Fruit fly (Drosophila melanogaster) whole organism, embryonic: ENCODE data around the gene osk.

Source experiments
- ATbp ChIP-seq: fragments of 200-800 bp; sonication (Bioruptor generic); optimal IDR thresholded peaks from 2 replicates; lab custom pipeline; 2017; ENCODE audit warnings: missing biosample characterization, mild to moderate bottlenecking, missing genetic modification characterization, missing genetic modification reagents
- B-H2 ChIP-seq: fragments of 200-800 bp; sonication (Bioruptor generic); optimal IDR thresholded peaks from 2 replicates; lab custom pipeline; 2018; ENCODE audit warnings: missing biosample characterization, mild to moderate bottlenecking, missing genetic modification characterization
- CG10267 ChIP-seq: fragments of 200-800 bp; sonication (Bioruptor generic); optimal IDR thresholded peaks from 2 replicates; lab custom pipeline; 2018; ENCODE audit warnings: missing biosample characterization, mild to moderate bottlenecking, missing genetic modification characterization, moderate library complexity
- CG10431 ChIP-seq: fragments of 200-800 bp; sonication (Bioruptor generic); optimal IDR thresholded peaks from 3 replicates; lab custom pipeline; 2018; ENCODE audit warnings: missing biosample characterization, mild to moderate bottlenecking, missing genetic modification characterization
- CG10654 ChIP-seq: fragments of 200-800 bp; sonication (Bioruptor generic); optimal IDR thresholded peaks from 2 replicates; lab custom pipeline; 2016; ENCODE audit warnings: missing biosample characterization, missing genetic modification characterization
- CG11504 ChIP-seq: fragments of 200-800 bp; sonication (Bioruptor generic); optimal IDR thresholded peaks from 3 replicates; lab custom pipeline; 2019; ENCODE audit warnings: missing biosample characterization, mild to moderate bottlenecking, missing genetic modification characterization, moderate library complexity
- CG11560 ChIP-seq: fragments of 200-800 bp; sonication (Bioruptor generic); IDR thresholded peaks from 3 replicates; pipeline ENCODE4 v1.3.6; 2022; ENCODE audit warnings: missing biosample characterization, missing genetic modification characterization
- CG13296 ChIP-seq: fragments of 200-800 bp; sonication (Bioruptor generic); optimal IDR thresholded peaks from 3 replicates; lab custom pipeline; 2018; ENCODE audit warnings: missing biosample characterization, mild to moderate bottlenecking, missing genetic modification characterization
- CG13894 ChIP-seq: fragments of 200-800 bp; sonication (Bioruptor generic); optimal IDR thresholded peaks from 3 replicates; lab custom pipeline; 2018; ENCODE audit warnings: missing biosample characterization, mild to moderate bottlenecking, missing genetic modification characterization, moderate library complexity
- CG15073 ChIP-seq: fragments of 200-800 bp; sonication (Bioruptor generic); optimal IDR thresholded peaks from 2 replicates; lab custom pipeline; 2016; ENCODE audit warnings: missing biosample characterization, missing genetic modification characterization
- CG15514 ChIP-seq: fragments of 200-800 bp; sonication (Bioruptor generic); optimal IDR thresholded peaks from 3 replicates; lab custom pipeline; 2017; ENCODE audit warnings: missing biosample characterization, missing genetic modification characterization, mild to moderate bottlenecking, moderate library complexity, missing genetic modification reagents
- CG16813 ChIP-seq: fragments of 200-800 bp; sonication (Bioruptor generic); IDR thresholded peaks from 3 replicates; pipeline ENCODE4 v1.3.6; 2022; ENCODE audit warnings: missing biosample characterization, missing genetic modification characterization; ENCODE audit not compliant: partially characterized antibody
- CG4730 ChIP-seq: fragments of 200-800 bp; sonication (Bioruptor generic); IDR thresholded peaks from 2 replicates; pipeline ENCODE4 v1.3.6; 2022; ENCODE audit warnings: missing biosample characterization, missing genetic modification characterization
- CG6854 ChIP-seq: fragments of 200-800 bp; sonication (Bioruptor generic); optimal IDR thresholded peaks from 3 replicates; lab custom pipeline; 2017; ENCODE audit warnings: missing biosample characterization, mild to moderate bottlenecking, missing genetic modification characterization
- CoRest ChIP-seq: fragments of 200-800 bp; sonication (Bioruptor generic); optimal IDR thresholded peaks from 3 replicates; lab custom pipeline; 2018; ENCODE audit warnings: missing biosample characterization, mild to moderate bottlenecking, missing genetic modification characterization, moderate library complexity
- D19A ChIP-seq: fragments of 200-800 bp; optimal IDR thresholded peaks from 3 replicates; lab custom pipeline; 2019; ENCODE audit warnings: missing biosample characterization, mild to moderate bottlenecking, missing genetic modification characterization, moderate library complexity
- Drgx ChIP-seq: fragments of 200-800 bp; sonication (Bioruptor generic); IDR thresholded peaks from 2 replicates; pipeline ENCODE4 v1.3.6; 2022; ENCODE audit warnings: missing biosample characterization, missing genetic modification characterization
- HLH3B ChIP-seq: fragments of 200-800 bp; sonication (Bioruptor generic); IDR thresholded peaks from 2 replicates; pipeline ENCODE4 v1.3.6; 2022; ENCODE audit warnings: missing biosample characterization, missing genetic modification characterization
- Hr78 ChIP-seq, 2 experiments: fragments of 200-800 bp in 1 of 2; fragments of >200 bp in 1 of 2; sonication (Bioruptor generic) in 1 of 2; optimal IDR thresholded peaks; 2 replicates each; lab custom pipeline; 2017 to 2019; ENCODE audit warnings: missing biosample characterization in 2 of 2, missing genetic modification characterization in 2 of 2, mild to moderate bottlenecking in 1 of 2, moderate library complexity in 1 of 2
- MTF-1 ChIP-seq: fragments of 200-800 bp; sonication (Bioruptor generic); optimal IDR thresholded peaks from 2 replicates; lab custom pipeline; 2018; ENCODE audit warnings: missing biosample characterization, mild to moderate bottlenecking, missing genetic modification characterization, borderline replicate concordance
- Trl ChIP-seq, 3 experiments: fragments of >200 bp in 2 of 3; fragments of 200-800 bp in 1 of 3; sonication (Bioruptor generic) in 1 of 3; optimal IDR thresholded peaks; 2 replicates in 1 of 3; 3 replicates in 2 of 3; lab custom pipeline; 2016 to 2017; ENCODE audit warnings: missing biosample characterization in 1 of 3, missing genetic modification characterization in 1 of 3
- Usf ChIP-seq: fragments of 200-800 bp; sonication (Bioruptor generic); optimal IDR thresholded peaks from 2 replicates; lab custom pipeline; 2017; ENCODE audit warnings: missing genotype, missing biosample characterization, missing genetic modification characterization
- Xrp1 ChIP-seq: fragments of 200-800 bp; sonication (Bioruptor generic); IDR thresholded peaks from 2 replicates; pipeline ENCODE4 v1.3.6; 2022; ENCODE audit warnings: missing biosample characterization, missing genetic modification characterization
- YL-1 ChIP-seq: fragments of 200-800 bp; sonication (Bioruptor generic); optimal IDR thresholded peaks from 3 replicates; lab custom pipeline; 2017; ENCODE audit warnings: missing biosample characterization, mild to moderate bottlenecking, missing genetic modification characterization
- ac ChIP-seq: fragments of 200-800 bp; sonication (Bioruptor generic); optimal IDR thresholded peaks from 3 replicates; lab custom pipeline; 2017; ENCODE audit warnings: missing biosample characterization, mild to moderate bottlenecking, missing genetic modification characterization
- ap ChIP-seq: fragments of 200-800 bp; sonication (Bioruptor generic); IDR thresholded peaks from 2 replicates; pipeline ENCODE4 v1.3.6; 2022; ENCODE audit warnings: missing biosample characterization, missing genetic modification characterization
- bab2 ChIP-seq: fragments of 200-800 bp; sonication (Bioruptor generic); optimal IDR thresholded peaks from 2 replicates; lab custom pipeline; 2016; ENCODE audit warnings: missing biosample characterization, missing genetic modification characterization
- chinmo ChIP-seq: fragments of 200-800 bp; sonication (Bioruptor generic); IDR thresholded peaks from 4 replicates; pipeline ENCODE4 v1.3.6; 2022; ENCODE audit warnings: missing biosample characterization, missing genetic modification characterization; ENCODE audit not compliant: partially characterized antibody
- ftz-f1 ChIP-seq: fragments of 200-800 bp; sonication (Bioruptor generic); optimal IDR thresholded peaks from 2 replicates; lab custom pipeline; 2016; ENCODE audit warnings: missing biosample characterization, missing genetic modification characterization
- gce ChIP-seq: fragments of 200-800 bp; sonication (Bioruptor generic); IDR thresholded peaks from 3 replicates; pipeline ENCODE4 v1.3.6; 2022; ENCODE audit warnings: missing biosample characterization, missing genetic modification characterization
- gem ChIP-seq: fragments of 200-800 bp; sonication (Bioruptor generic); optimal IDR thresholded peaks from 2 replicates; lab custom pipeline; 2019; ENCODE audit warnings: missing biosample characterization, mild to moderate bottlenecking, missing genetic modification characterization, moderate library complexity
- gt ChIP-seq: fragments of 200-800 bp; sonication (Bioruptor generic); IDR thresholded peaks from 2 replicates; pipeline ENCODE4 v1.3.6; 2022; ENCODE audit warnings: missing biosample characterization, missing genetic modification characterization
- hkb ChIP-seq, 2 experiments: fragments of 200-800 bp in 1 of 2; fragments of >200 bp in 1 of 2; sonication (Bioruptor generic) in 1 of 2; IDR thresholded peaks in 1 of 2; optimal IDR thresholded peaks in 1 of 2; 2 replicates each; pipeline versions ENCODE4 v1.3.6 to Lab custom; 2017 to 2022; ENCODE audit warnings: missing biosample characterization in 1 of 2, missing genetic modification characterization in 1 of 2
- jumu ChIP-seq: fragments of 200-800 bp; sonication (Bioruptor generic); optimal IDR thresholded peaks from 3 replicates; lab custom pipeline; 2016; ENCODE audit warnings: missing biosample characterization, missing genetic modification characterization
- lbe ChIP-seq: fragments of 200-800 bp; sonication (Bioruptor generic); optimal IDR thresholded peaks from 2 replicates; lab custom pipeline; 2016; ENCODE audit warnings: missing biosample characterization, mild to moderate bottlenecking, missing genetic modification characterization
- lmd ChIP-seq: fragments of 200-800 bp; sonication (Bioruptor generic); IDR thresholded peaks from 2 replicates; pipeline ENCODE4 v1.3.6; 2022; ENCODE audit warnings: missing biosample characterization, missing genetic modification characterization
- nerfin-1 ChIP-seq: fragments of 200-800 bp; sonication (Bioruptor generic); optimal IDR thresholded peaks from 3 replicates; lab custom pipeline; 2019; ENCODE audit warnings: missing biosample characterization, mild to moderate bottlenecking, missing genetic modification characterization, moderate library complexity
- pnt ChIP-seq: fragments of 200-800 bp; sonication (Bioruptor generic); optimal IDR thresholded peaks from 3 replicates; lab custom pipeline; 2016; ENCODE audit warnings: missing biosample characterization, missing genetic modification characterization
- ranshi ChIP-seq: fragments of 200-800 bp; sonication (Bioruptor generic); IDR thresholded peaks from 2 replicates; pipeline ENCODE4 v1.3.6; 2022; ENCODE audit warnings: missing biosample characterization, missing genetic modification characterization
- sd ChIP-seq: fragments of 200-800 bp; sonication (Bioruptor generic); optimal IDR thresholded peaks from 3 replicates; lab custom pipeline; 2018; ENCODE audit warnings: missing biosample characterization, mild to moderate bottlenecking, missing genetic modification characterization, moderate library complexity
- sqz ChIP-seq: fragments of 200-800 bp; sonication (Bioruptor generic); optimal IDR thresholded peaks from 3 replicates; lab custom pipeline; 2018; ENCODE audit warnings: missing biosample characterization, mild to moderate bottlenecking, missing genetic modification characterization
- tap ChIP-seq: fragments of 200-800 bp; optimal IDR thresholded peaks from 3 replicates; lab custom pipeline; 2019; ENCODE audit warnings: missing biosample characterization, mild to moderate bottlenecking, missing genetic modification characterization, moderate library complexity
- vvl ChIP-seq: fragments of 200-800 bp; sonication (Bioruptor generic); IDR thresholded peaks from 2 replicates; pipeline ENCODE4 v1.3.6; 2022; ENCODE audit warnings: missing biosample characterization, missing genetic modification characterization
- zfh1 ChIP-seq: fragments of 200-800 bp; sonication (Bioruptor generic); IDR thresholded peaks from 3 replicates; pipeline ENCODE4 v1.3.6; 2022; ENCODE audit warnings: missing biosample characterization, missing genetic modification characterization

Gene osk

DNA sequence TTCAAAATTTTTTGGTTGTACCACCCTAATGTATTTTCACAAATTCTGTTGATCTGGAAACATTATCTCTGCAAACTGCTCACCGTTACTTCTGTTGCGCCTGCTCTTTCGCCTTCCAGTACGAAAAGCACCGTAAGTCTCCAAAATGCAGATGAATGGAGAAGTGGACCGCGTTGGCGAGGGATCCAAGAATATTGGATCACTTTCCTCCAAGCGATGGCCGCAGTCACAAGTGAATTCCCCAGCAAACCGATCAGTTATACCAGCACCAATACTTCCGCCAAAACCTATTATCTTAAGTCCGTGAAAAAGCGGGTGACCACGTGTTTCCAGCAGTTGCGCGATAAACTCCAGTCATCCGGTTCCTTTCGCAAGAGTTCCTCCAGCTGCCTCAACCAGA lies at the start of gene osk:
Gene osk, plus strand, starts transcription at position 197 of the 400 bp plus-strand sequence.
- TF ChIP-seq CG11560 (tag; lab: Robert Waterston, UW) (no peak), jumu (no peak), B-H2 (GFP tag; lab: Kevin White, UChicago) (no peak), ac (GFP tag; lab: Kevin White, UChicago) (no peak), gt (no peak), lbe (no peak), CG11504 (tag; lab: Kevin White, UChicago) (no peak), CG10267 (tag; lab: Kevin White, UChicago) (no peak)

DNA sequence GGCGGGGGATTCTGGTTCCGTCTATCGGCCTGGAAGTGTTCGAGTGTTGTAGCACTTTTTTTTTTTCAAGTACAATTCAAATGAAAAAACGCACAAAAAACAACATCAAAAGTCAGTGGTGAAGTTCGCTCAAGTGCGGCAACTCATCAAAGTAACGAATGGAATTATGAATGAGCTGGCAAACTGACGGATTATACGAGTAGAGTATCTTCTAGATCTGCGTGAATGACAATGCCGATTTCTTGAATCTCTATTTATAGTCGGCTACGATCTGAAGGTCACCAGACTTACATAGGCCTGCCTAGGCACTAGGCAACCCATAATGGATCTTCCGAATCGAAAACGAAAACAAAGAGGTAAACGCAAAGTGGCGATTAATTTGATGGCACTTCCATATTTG lies 49.3 kb upstream of the osk start:
- TF ChIP-seq D19A (tag; lab: Kevin White, UChicago): peak; percentile 57
- peak; percentile 12 for TF ChIP-seq sd
- 0 out of 4 replicates have a peak, but pooled peaks have one; percentile 62 for TF ChIP-seq chinmo (GFP tag; lab: Robert Waterston, UW)
- TF ChIP-seq CG13894 (tag; lab: Kevin White, UChicago): peak; percentile 65
- no peak for TF ChIP-seq YL-1 (GFP tag; lab: Kevin White, UChicago)
- peak; percentile 3 for TF ChIP-seq sqz

DNA sequence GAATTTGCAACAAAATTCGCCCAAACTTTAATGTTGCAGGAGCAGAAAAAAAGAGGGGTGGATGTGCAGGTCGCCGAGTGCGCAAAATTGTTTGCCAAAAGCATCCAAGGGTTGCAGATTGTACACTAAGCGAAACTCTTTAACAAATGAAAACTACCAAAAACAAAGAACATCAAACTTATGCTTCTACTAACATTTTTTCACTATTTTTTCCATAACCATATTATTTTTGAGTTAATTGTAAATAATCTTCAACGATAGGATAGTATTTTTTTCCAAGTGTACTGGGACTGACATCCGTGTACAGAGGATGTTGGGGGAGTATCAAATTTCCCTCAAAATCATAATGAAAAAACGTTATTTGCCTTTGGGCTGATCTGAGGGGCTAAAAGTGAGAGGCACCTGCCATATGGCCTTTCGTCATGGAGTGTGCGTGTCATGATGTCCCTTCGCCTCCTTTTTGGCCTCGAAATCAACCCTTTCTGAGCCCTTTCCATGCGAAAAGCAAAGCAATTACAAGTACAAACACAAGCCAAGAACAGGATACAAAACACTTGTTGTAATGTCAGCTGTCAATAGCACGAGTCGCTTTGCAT lies 48.1 kb upstream of the osk start:
- TF ChIP-seq gce (peak; percentile 51; the same call in 1 of the 3 replicates), MTF-1 (GFP tag; lab: Kevin White, UChicago) (no peak), hkb (optimal IDR thresholded peaks at IDR 0.05; lab: Kevin White, UChicago) (no peak), hkb (GFP tag; IDR thresholded peaks at IDR 0.05; lab: Robert Waterston, UW) (peak; percentile 36; the same call in 1 of the 2 replicates), pnt (GFP tag; lab: Kevin White, UChicago) (peak; percentile 57), bab2 (GFP tag; lab: Kevin White, UChicago) (peak; percentile 55), Usf (GFP tag; lab: Kevin White, UChicago) (no peak), CG16813 (GFP tag; lab: Robert Waterston, UW) (no peak), CG4730 (GFP tag; lab: Robert Waterston, UW) (no peak), zfh1 (peak; percentile 42; the same call in 1 of the 3 replicates), Hr78 (GFP tag; optimal IDR thresholded peaks at IDR 0.05; lab: Kevin White, UChicago) (no peak), D19A (tag; lab: Kevin White, UChicago) (peak; percentile 56), tap (tag; lab: Kevin White, UChicago) (peak; percentile 32), CG13296 (GFP tag; lab: Kevin White, UChicago) (no peak), HLH3B (GFP tag; lab: Robert Waterston, UW) (0 out of 2 replicates have a peak, but pooled peaks have one; percentile 33), ranshi (GFP tag; lab: Robert Waterston, UW) (no peak), ap (no peak), CG10654 (peak; percentile 7), nerfin-1 (tag; lab: Kevin White, UChicago) (peak; percentile 49), CG10431 (GFP tag; lab: Kevin White, UChicago) (no peak), ftz-f1 (no peak), sqz (peak; percentile 9), Xrp1 (GFP tag; lab: Robert Waterston, UW) (peak; percentile 83), Drgx (GFP tag; lab: Robert Waterston, UW) (peak; percentile 51), vvl (peak; percentile 58; the same call in 1 of the 2 replicates), CG15073 (GFP tag; lab: Kevin White, UChicago) (no peak), Trl (optimal IDR thresholded peaks at IDR 0.05; lab: Kevin White, UChicago) (no peak), Trl (GFP tag; optimal IDR thresholded peaks at IDR 0.05; lab: Kevin White, UChicago) (peak; percentile 1), CG6854 (GFP tag; lab: Kevin White, UChicago) (no peak), CG10267 (tag; lab: Kevin White, UChicago) (peak; percentile 47), CoRest (tag; lab: Kevin White, UChicago) (peak; percentile 15), CG15514 (GFP tag; lab: Kevin White, UChicago) (no peak), gem (tag; lab: Kevin White, UChicago) (peak; percentile 66), ATbp (GFP tag; lab: Kevin White, UChicago) (peak; percentile 36), lmd (GFP tag; lab: Robert Waterston, UW) (peak; percentile 31; the same call in 1 of the 2 replicates), CG11504 (tag; lab: Kevin White, UChicago) (peak; percentile 61)
